Fruit fly (Drosophila melanogaster): ENCODE data around the gene CG9676.

- no peak for TF ChIP-seq Jra (GFP tag; optimal IDR thresholded peaks at IDR 0.05)
- TF ChIP-seq h (GFP tag; optimal IDR thresholded peaks at IDR 0.05) = no peak
- no peak for TF ChIP-seq psq (GFP tag; optimal IDR thresholded peaks at IDR 0.05)
- TF ChIP-seq Vsx2 (GFP tag; optimal IDR thresholded peaks at IDR 0.05; ENCODE audit: partially characterized antibody) = no peak
- no peak for TF ChIP-seq Hr78 (GFP tag; optimal IDR thresholded peaks at IDR 0.05)
- no peak for TF ChIP-seq Hnf4 (GFP tag; optimal IDR thresholded peaks at IDR 0.05)
- no peak for TF ChIP-seq Abd-B (GFP tag; optimal IDR thresholded peaks at IDR 0.05)
- TF ChIP-seq Dif (GFP tag; optimal IDR thresholded peaks at IDR 0.05; ENCODE audit: partially characterized antibody) = no peak
Measured at dm6 chrX:16721168-16721567, 21.2 kb upstream of the CG9676 start, which contains the start of the genes CG32572 and CG34325.
